Worm (Caenorhabditis elegans): ENCODE measurements around the gene srbc-1.

- TF ChIP-seq elt-1 (tag; optimal IDR thresholded peaks at IDR 0.05) (no peak), ama-1 (optimal IDR thresholded peaks at IDR 0.05) (no peak), pha-4 (tag; optimal IDR thresholded peaks at IDR 0.05) (no peak), nhr-237 (tag; optimal IDR thresholded peaks at IDR 0.05) (no peak), nhr-12 (tag; optimal IDR thresholded peaks at IDR 0.05) (no peak), nfya-1 (tag; optimal IDR thresholded peaks at IDR 0.05; ENCODE audit: insufficient read depth) (no peak), tbx-2 (tag; optimal IDR thresholded peaks at IDR 0.05) (no peak)
These were observed 37.2 kb upstream of the srbc-1 start, which contains the start of gene C17B7.4 for ce11 chrV:3339009-3339408.
